Fruit fly (Drosophila melanogaster): ENCODE measurements around the gene CG1146.
A peak's percentile ranks its signal among the peaks of the same experiment; 100 is the strongest.

The CG1146 gene

DNA sequence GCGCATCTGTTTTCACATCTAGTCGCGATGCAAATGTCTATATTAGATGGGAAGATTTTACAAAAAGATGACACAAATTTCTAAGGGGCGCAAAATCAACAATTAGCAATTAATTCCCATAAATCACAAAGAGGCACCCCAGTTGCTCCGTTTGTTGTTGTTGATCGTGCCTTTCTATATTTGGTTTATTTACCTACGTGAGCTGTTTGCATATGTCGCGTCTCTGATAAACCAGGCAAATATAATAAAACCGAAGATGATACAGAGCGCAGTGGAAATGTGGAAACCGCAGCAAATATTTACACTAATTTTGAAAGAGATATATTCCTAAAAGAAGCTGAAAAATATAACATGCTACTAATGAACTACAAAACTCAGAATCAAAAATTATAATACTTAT is 834 bp downstream of the CG1146 start (continued):
- TF ChIP-seq MESR4 (GFP tag; optimal IDR thresholded peaks at IDR 0.05) (no peak), Lhr (GFP tag; optimal IDR thresholded peaks at IDR 0.05) (peak; percentile 12), CG30403 (GFP tag; optimal IDR thresholded peaks at IDR 0.05) (no peak), CG11504 (tag; optimal IDR thresholded peaks at IDR 0.05) (peak; percentile 51), CG9876 (GFP tag; optimal IDR thresholded peaks at IDR 0.05) (no peak), unpg (GFP tag; optimal IDR thresholded peaks at IDR 0.05) (peak; percentile 37), CkIIα-i1 (GFP tag; IDR thresholded peaks at IDR 0.05) (no peak), dmrt11E (tag; optimal IDR thresholded peaks at IDR 0.05) (peak; percentile 46), CG1832 (GFP tag; optimal IDR thresholded peaks at IDR 0.05) (no peak), crc (GFP tag; optimal IDR thresholded peaks at IDR 0.05) (no peak), pfk (GFP tag; optimal IDR thresholded peaks at IDR 0.05) (peak; percentile 7), Chrac-16 (GFP tag; optimal IDR thresholded peaks at IDR 0.05) (no peak), Meics (GFP tag; optimal IDR thresholded peaks at IDR 0.05) (peak; percentile 22), shn (GFP tag; optimal IDR thresholded peaks at IDR 0.05) (no peak), Taf1 (GFP tag; IDR thresholded peaks at IDR 0.05) (no peak), ken (GFP tag; IDR thresholded peaks at IDR 0.05) (no peak), scrt (GFP tag; optimal IDR thresholded peaks at IDR 0.05) (peak; percentile 56), caup (GFP tag; optimal IDR thresholded peaks at IDR 0.05; ENCODE audit: severe bottlenecking) (no peak), CG11723 (GFP tag; optimal IDR thresholded peaks at IDR 0.05) (peak; percentile 40), CG15514 (GFP tag; optimal IDR thresholded peaks at IDR 0.05) (peak; percentile 40), Poxn (GFP tag; IDR thresholded peaks at IDR 0.05) (no peak), run (tag; optimal IDR thresholded peaks at IDR 0.05) (no peak), slp2 (GFP tag; optimal IDR thresholded peaks at IDR 0.05) (no peak), prd (optimal IDR thresholded peaks at IDR 0.05) (no peak), prd (GFP tag; IDR thresholded peaks at IDR 0.05) (peak; percentile 39; the same call in 1 of the 3 replicates), Pdp1 (GFP tag; optimal IDR thresholded peaks at IDR 0.05) (peak in 1 of 2 experiments; percentile 14), lola (GFP tag; optimal IDR thresholded peaks at IDR 0.05) (peak in 1 of 3 experiments; percentile 31), pros (GFP tag; optimal IDR thresholded peaks at IDR 0.05) (no peak), Atf-2 (GFP tag; optimal IDR thresholded peaks at IDR 0.05) (no peak), gce (GFP tag; IDR thresholded peaks at IDR 0.05) (0 out of 3 replicates have a peak, but pooled peaks have one; percentile 58), CG3838 (GFP tag; optimal IDR thresholded peaks at IDR 0.05) (no peak), CG17186 (GFP tag; optimal IDR thresholded peaks at IDR 0.05) (no peak), tio (GFP tag; optimal IDR thresholded peaks at IDR 0.05) (no peak), al (GFP tag; IDR thresholded peaks at IDR 0.05) (no peak), bsh (GFP tag; optimal IDR thresholded peaks at IDR 0.05) (peak in 1 of 2 experiments; percentile 34), CG12155 (GFP tag; optimal IDR thresholded peaks at IDR 0.05) (no peak), gt (GFP tag; IDR thresholded peaks at IDR 0.05) (no peak), ftz-f1 (GFP tag; optimal IDR thresholded peaks at IDR 0.05) (no peak), CG10565 (GFP tag; optimal IDR thresholded peaks at IDR 0.05) (no peak), CG6683 (GFP tag; optimal IDR thresholded peaks at IDR 0.05) (no peak), gro (GFP tag; optimal IDR thresholded peaks at IDR 0.05) (no peak), pum (GFP tag; optimal IDR thresholded peaks at IDR 0.05) (no peak), Rx (GFP tag; IDR thresholded peaks at IDR 0.05) (no peak), CG10462 (GFP tag; optimal IDR thresholded peaks at IDR 0.05) (peak; percentile 15), psq (GFP tag; optimal IDR thresholded peaks at IDR 0.05) (no peak), crp (GFP tag; optimal IDR thresholded peaks at IDR 0.05) (no peak), cato (GFP tag; optimal IDR thresholded peaks at IDR 0.05; ENCODE audit: borderline replicate concordance) (no peak), CG7745 (tag; optimal IDR thresholded peaks at IDR 0.05) (no peak), CG10321 (GFP tag; IDR thresholded peaks at IDR 0.05) (no peak), CG7786 (GFP tag; optimal IDR thresholded peaks at IDR 0.05) (no peak), ranshi (GFP tag; IDR thresholded peaks at IDR 0.05) (no peak; the same call in 1 of the 2 replicates)
